Worm (Caenorhabditis elegans) whole organism, late embryonic: ENCODE data around the gene xpo-1.

Experiments used
- ceh-22 ChIP-seq: sonication (generic microtip); optimal IDR thresholded peaks from 2 replicates; lab custom pipeline; 2017; ENCODE audit warnings: missing biosample characterization, missing genetic modification characterization
- npax-4 ChIP-seq: sonication (generic microtip); optimal IDR thresholded peaks from 2 replicates; lab custom pipeline; 2016; ENCODE audit warnings: missing genetic modification characterization, missing compliant biosample characterization
- pha-4 ChIP-seq: fragments of 150-350 bp; optimal IDR thresholded peaks from 2 replicates; lab custom pipeline; 2018; ENCODE audit warnings: missing biosample characterization, missing genetic modification reagents, missing genetic modification characterization

DNA sequence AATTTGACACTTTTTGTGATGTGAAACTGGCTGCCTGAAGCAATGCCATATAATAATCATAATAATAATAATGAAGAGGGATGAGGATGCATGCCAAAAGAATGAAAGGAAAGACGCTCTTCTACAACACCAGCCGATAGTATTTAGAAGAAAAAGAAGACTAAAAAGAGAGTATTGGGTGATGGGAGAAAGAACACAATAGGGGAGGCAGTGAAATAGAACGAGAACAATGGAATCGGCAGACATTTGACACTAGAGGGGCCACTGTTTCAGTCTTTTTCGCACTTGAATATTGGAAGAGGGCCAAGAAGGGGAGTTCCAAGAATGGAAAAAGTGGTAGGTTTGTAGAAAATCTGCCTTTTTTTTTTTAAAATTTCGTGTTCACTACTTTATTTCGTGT lies 42.3 kb downstream of the xpo-1 start, which contains the start of gene memo-1:
- no peak for TF ChIP-seq npax-4
- no peak for TF ChIP-seq ceh-22 (tag; lab: Kevin White, UChicago)
- TF ChIP-seq pha-4: no peak
